Worm (Caenorhabditis elegans) whole organism, L4 larva: ENCODE measurements around the gene inx-10.
A peak's percentile ranks its signal among the peaks of the same experiment; 100 is the strongest.

ENCODE experiments used
- F10B5.3 ChIP-seq: sonication (generic microtip); optimal IDR thresholded peaks from 2 replicates; lab custom pipeline; 2016; ENCODE audit warnings: mild to moderate bottlenecking, missing genetic modification characterization, missing compliant biosample characterization
- F26F4.8 ChIP-seq: fragments of 200-800 bp; sonication (Bioruptor generic); conservative IDR thresholded peaks from 2 replicates; pipeline ENCODE4 v1.3.6; 2022; ENCODE audit warnings: missing genetic modification characterization, missing compliant biosample characterization
- F37D6.2 ChIP-seq: sonication (generic microtip); optimal IDR thresholded peaks from 2 replicates; lab custom pipeline; 2016; ENCODE audit warnings: mild to moderate bottlenecking, missing genetic modification characterization, missing compliant biosample characterization
- F44E2.7 ChIP-seq: fragments of 200-800 bp; sonication (Bioruptor generic); IDR thresholded peaks from 2 replicates; pipeline ENCODE4 v2.1.2; 2022; ENCODE audit warnings: missing genetic modification characterization, missing compliant biosample characterization
- T26A8.4 ChIP-seq: fragments of 200-800 bp; sonication (Bioruptor generic); IDR thresholded peaks from 2 replicates; pipeline ENCODE4 v1.3.6; 2022; ENCODE audit warnings: missing genetic modification characterization, missing compliant biosample characterization
- Y75B8A.6 ChIP-seq: fragments of 200-800 bp; sonication (Bioruptor generic); IDR thresholded peaks from 2 replicates; pipeline ENCODE4 v1.3.6; 2022; ENCODE audit warnings: missing genetic modification reagents, missing genetic modification characterization, missing compliant biosample characterization
- aly-2 ChIP-seq: sonication (generic microtip); optimal IDR thresholded peaks from 2 replicates; lab custom pipeline; 2018; ENCODE audit warnings: missing biosample characterization, missing genetic modification characterization
- ama-1 ChIP-seq: fragments of 150-350 bp; optimal IDR thresholded peaks from 2 replicates; lab custom pipeline; 2014; ENCODE audit warnings: inconsistent platforms, mixed read lengths
- ceh-28 ChIP-seq: fragments of 150-350 bp; optimal IDR thresholded peaks from 2 replicates; lab custom pipeline; 2014; ENCODE audit warnings: missing biosample characterization, missing genetic modification reagents, missing genetic modification characterization
- ceh-44 ChIP-seq: fragments of 200-800 bp; sonication (Bioruptor generic); IDR thresholded peaks from 2 replicates; pipeline ENCODE4 v1.3.6; 2022; ENCODE audit warnings: missing genetic modification reagents, missing genetic modification characterization, missing compliant biosample characterization
- ceh-62 ChIP-seq: sonication (generic microtip); optimal IDR thresholded peaks from 2 replicates; lab custom pipeline; 2017; ENCODE audit warnings: missing biosample characterization, missing genetic modification characterization
- daf-16 ChIP-seq, 3 experiments: sonication (generic microtip); optimal IDR thresholded peaks; 2 replicates each; lab custom pipeline; 2016 to 2017; ENCODE audit warnings: missing genetic modification characterization in 3 of 3, missing genetic modification reagents in 3 of 3, mild to moderate bottlenecking in 2 of 3, missing compliant biosample characterization in 2 of 3, missing biosample characterization in 1 of 3, moderate library complexity in 1 of 3
- dmd-8 ChIP-seq: fragments of 200-800 bp; sonication (Bioruptor generic); IDR thresholded peaks from 2 replicates; pipeline ENCODE4 v1.3.6; 2022; ENCODE audit warnings: missing genetic modification characterization, missing compliant biosample characterization
- dve-1 ChIP-seq: sonication (generic microtip); optimal IDR thresholded peaks from 2 replicates; lab custom pipeline; 2017; ENCODE audit warnings: antibody characterized with exemption, mild to moderate bottlenecking, missing genetic modification characterization, missing compliant biosample characterization; ENCODE audit not compliant: insufficient read depth
- fos-1 ChIP-seq: fragments of 150-350 bp; optimal IDR thresholded peaks from 2 replicates; lab custom pipeline; 2014; ENCODE audit warnings: missing biosample characterization, missing genetic modification characterization
- hif-1 ChIP-seq, 2 experiments: sonication (generic microtip); optimal IDR thresholded peaks; 2 replicates each; lab custom pipeline; 2016 to 2017; ENCODE audit warnings: missing compliant biosample characterization in 2 of 2, missing genetic modification characterization in 2 of 2, missing genetic modification reagents in 2 of 2, missing genotype in 2 of 2, mild to moderate bottlenecking in 1 of 2
- hlh-11 ChIP-seq: fragments of 200-800 bp; sonication (Bioruptor generic); optimal IDR thresholded peaks from 2 replicates; lab custom pipeline; 2018; ENCODE audit warnings: mild to moderate bottlenecking, missing genetic modification characterization, missing compliant biosample characterization
- lin-13 ChIP-seq: fragments of 150-350 bp; optimal IDR thresholded peaks from 2 replicates; lab custom pipeline; 2014; ENCODE audit warnings: missing biosample characterization, missing genetic modification reagents, missing genetic modification characterization
- lin-15B ChIP-seq: fragments of 150-350 bp; sonication (generic microtip); optimal IDR thresholded peaks from 3 replicates; lab custom pipeline; 2014; ENCODE audit warnings: missing biosample characterization, missing genetic modification characterization
- lin-38 ChIP-seq: fragments of 200-800 bp; sonication (Bioruptor generic); IDR thresholded peaks from 2 replicates; pipeline ENCODE4 v1.3.6; 2022; ENCODE audit warnings: missing genetic modification reagents, missing genetic modification characterization, missing compliant biosample characterization
- lsy-2 ChIP-seq, 2 experiments: fragments of 150-350 bp in 1 of 2; sonication (generic microtip) in 1 of 2; optimal IDR thresholded peaks; 2 replicates each; lab custom pipeline; 2014 to 2017; ENCODE audit warnings: missing biosample characterization in 2 of 2, missing genetic modification characterization in 2 of 2
- madf-5 ChIP-seq, 2 experiments: fragments of 200-800 bp; sonication (Bioruptor generic); IDR thresholded peaks; 2 replicates each; pipeline ENCODE4 v1.3.6; 2022; ENCODE audit warnings: missing compliant biosample characterization in 2 of 2, missing genetic modification characterization in 2 of 2
- mes-2 ChIP-seq: sonication (generic microtip); optimal IDR thresholded peaks from 2 replicates; lab custom pipeline; 2016; ENCODE audit warnings: missing genotype, mild to moderate bottlenecking, missing genetic modification characterization, missing compliant biosample characterization; ENCODE audit not compliant: poor library complexity, severe bottlenecking
- nhr-10 ChIP-seq: fragments of 150-350 bp; optimal IDR thresholded peaks from 2 replicates; lab custom pipeline; 2014; ENCODE audit warnings: missing biosample characterization, missing genetic modification characterization
- nhr-11 ChIP-seq: fragments of 150-350 bp; optimal IDR thresholded peaks from 2 replicates; lab custom pipeline; 2014; ENCODE audit warnings: missing biosample characterization, missing genetic modification characterization
- nhr-28 ChIP-seq: fragments of 150-350 bp; optimal IDR thresholded peaks from 2 replicates; lab custom pipeline; 2014; ENCODE audit warnings: missing biosample characterization, missing genetic modification characterization
- nhr-48 ChIP-seq: sonication (generic microtip); optimal IDR thresholded peaks from 2 replicates; lab custom pipeline; 2016; ENCODE audit warnings: mild to moderate bottlenecking, missing genetic modification characterization, missing compliant biosample characterization
- nhr-6 ChIP-seq: fragments of 150-350 bp; optimal IDR thresholded peaks from 2 replicates; lab custom pipeline; 2014; ENCODE audit warnings: missing biosample characterization, missing genetic modification characterization
- php-3 ChIP-seq: fragments of 200-800 bp; sonication (Bioruptor generic); IDR thresholded peaks from 2 replicates; pipeline ENCODE4 v1.3.6; 2022; ENCODE audit warnings: missing genetic modification reagents, missing genetic modification characterization, missing compliant biosample characterization
- pqm-1 ChIP-seq: sonication (generic microtip); optimal IDR thresholded peaks from 2 replicates; lab custom pipeline; 2017; ENCODE audit warnings: missing biosample characterization, missing genetic modification characterization
- rbr-2 ChIP-seq: sonication (generic microtip); optimal IDR thresholded peaks from 2 replicates; lab custom pipeline; 2016; ENCODE audit warnings: missing genotype, missing genetic modification characterization, missing compliant biosample characterization
- saeg-2 ChIP-seq: fragments of 200-800 bp; sonication (Bioruptor generic); IDR thresholded peaks from 2 replicates; pipeline ENCODE4 v1.3.6; 2022; ENCODE audit warnings: missing genetic modification reagents, missing genetic modification characterization, missing compliant biosample characterization
- set-16 ChIP-seq: fragments of 200-800 bp; sonication (Bioruptor generic); IDR thresholded peaks from 2 replicates; pipeline ENCODE4 v1.3.6; 2022; ENCODE audit warnings: missing genetic modification reagents, missing genetic modification characterization, missing compliant biosample characterization
- snpc-4 ChIP-seq: fragments of 150-350 bp; optimal IDR thresholded peaks from 2 replicates; lab custom pipeline; 2014; ENCODE audit warnings: missing biosample characterization, missing genetic modification characterization
- spr-1 ChIP-seq: sonication (generic microtip); optimal IDR thresholded peaks from 2 replicates; lab custom pipeline; 2016; ENCODE audit warnings: mild to moderate bottlenecking, missing genetic modification characterization, missing compliant biosample characterization
- tra-1 ChIP-seq: fragments of 200-800 bp; sonication (Bioruptor generic); IDR thresholded peaks from 2 replicates; pipeline ENCODE4 v1.3.6; 2022; ENCODE audit warnings: missing genetic modification reagents, missing genetic modification characterization, missing compliant biosample characterization
- unc-130 ChIP-seq: sonication (generic microtip); optimal IDR thresholded peaks from 2 replicates; lab custom pipeline; 2016; ENCODE audit warnings: missing genetic modification reagents, missing genetic modification characterization, missing compliant biosample characterization
- zip-11 ChIP-seq: fragments of 200-800 bp; sonication (Bioruptor generic); IDR thresholded peaks from 2 replicates; pipeline ENCODE4 v1.3.6; 2022; ENCODE audit warnings: missing genetic modification characterization, missing compliant biosample characterization
- ztf-7 ChIP-seq: fragments of 150-350 bp; optimal IDR thresholded peaks from 2 replicates; lab custom pipeline; 2014; ENCODE audit warnings: missing biosample characterization, missing genetic modification characterization

inx-10 gene

DNA sequence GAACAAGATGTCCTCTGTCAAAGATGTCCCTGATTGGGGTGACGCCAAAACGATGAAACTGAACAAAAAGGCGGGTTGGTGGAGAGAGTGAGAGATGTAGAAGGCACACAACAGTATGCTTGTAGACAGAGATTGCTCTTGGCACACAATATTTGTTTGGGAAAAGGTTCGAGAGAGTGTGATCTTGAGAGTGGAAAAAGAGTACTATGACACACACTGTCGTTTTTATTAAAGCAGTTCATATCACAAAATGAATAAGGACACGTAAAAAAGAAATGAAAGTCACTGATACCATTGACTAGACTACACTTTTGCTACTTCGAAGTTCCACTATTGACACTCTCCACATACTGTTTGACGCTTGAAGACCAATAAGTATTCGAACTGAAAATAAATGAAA is 48.2 kb upstream of the inx-10 start (continued):
- TF ChIP-seq nhr-10 (tag; lab: Kevin White, UChicago) (no peak), fos-1 (no peak), rbr-2 (tag; lab: Kevin White, UChicago) (no peak), lin-38 (no peak), ama-1 (lab: Kevin White, UChicago) (no peak), snpc-4 (tag; lab: Kevin White, UChicago) (no peak), T26A8.4 (GFP tag; lab: Robert Waterston, UW) (no peak), set-16 (GFP tag; lab: Robert Waterston, UW) (no peak), F26F4.8 (GFP tag; lab: Robert Waterston, UW) (no peak), lin-13 (no peak), zip-11 (no peak), madf-5 (GFP tag; IDR thresholded peaks at IDR 0.05; lab: Robert Waterston, UW) (no peak), nhr-28 (peak; percentile 80), ceh-44 (GFP tag; lab: Robert Waterston, UW) (no peak), dmd-8 (no peak), ceh-28 (tag; lab: Kevin White, UChicago) (no peak), saeg-2 (GFP tag; lab: Robert Waterston, UW) (no peak), ceh-62 (tag; lab: Kevin White, UChicago) (no peak), F44E2.7 (GFP tag; lab: Robert Waterston, UW) (no peak), F37D6.2 (tag; lab: Kevin White, UChicago) (no peak), hif-1 (tag; optimal IDR thresholded peaks at IDR 0.05; lab: Kevin White, UChicago) (peak in 1 of 2 experiments; percentile 54), aly-2 (tag; lab: Kevin White, UChicago) (no peak), F10B5.3 (tag; lab: Kevin White, UChicago) (no peak), spr-1 (tag; lab: Kevin White, UChicago) (no peak), tra-1 (GFP tag; lab: Robert Waterston, UW) (no peak), nhr-6 (tag; lab: Kevin White, UChicago) (peak; percentile 67), Y75B8A.6 (GFP tag; lab: Robert Waterston, UW) (no peak), lin-15B (tag; lab: Kevin White, UChicago) (no peak), pqm-1 (tag; lab: Kevin White, UChicago) (peak; percentile 92), mes-2 (tag; lab: Kevin White, UChicago) (no peak)

DNA sequence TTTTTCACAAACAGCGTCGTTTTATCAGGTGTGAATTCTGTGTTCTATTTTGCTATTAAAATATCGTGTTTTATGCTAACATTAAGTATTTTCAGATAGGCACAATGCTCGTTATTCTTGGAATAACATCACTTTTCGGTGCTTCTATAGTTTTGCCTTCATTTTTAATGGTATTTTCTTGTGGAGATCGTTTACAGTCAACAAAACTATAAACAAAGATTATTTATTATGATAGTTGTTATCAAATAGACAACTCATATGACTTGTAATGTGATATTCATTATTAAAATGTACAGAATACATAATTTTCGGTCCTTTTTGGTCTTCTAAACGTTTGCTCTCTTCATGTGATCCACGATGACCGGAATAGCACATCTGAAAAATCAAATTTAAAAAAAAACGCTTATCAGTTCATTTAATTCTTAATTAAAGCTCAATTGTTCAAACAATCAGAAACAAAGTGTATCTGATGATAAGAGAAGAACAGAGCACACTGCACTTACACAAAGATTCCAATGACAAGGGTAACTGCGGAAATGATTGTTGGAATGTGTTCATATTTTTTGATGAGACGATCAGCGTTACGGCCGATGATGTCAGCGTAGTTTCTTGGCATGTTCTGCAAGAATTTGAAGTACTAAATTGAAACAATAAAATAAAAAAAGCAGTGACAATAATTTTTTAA is 46.9 kb upstream of the inx-10 start, which contains the start of gene F07C3.9:
Gene F07C3.9, minus strand, starts transcription at position 635 of the 685 bp plus-strand sequence.
- peak; percentile 81 for TF ChIP-seq php-3 (GFP tag; lab: Robert Waterston, UW)
- peak; percentile 52 for TF ChIP-seq nhr-28
- TF ChIP-seq nhr-6 (tag; lab: Kevin White, UChicago) = no peak
- peak; percentile 82 for TF ChIP-seq pqm-1 (tag; lab: Kevin White, UChicago)
- peak; percentile 57 for TF ChIP-seq dve-1 (tag; lab: Kevin White, UChicago)
- TF ChIP-seq ztf-7 (tag; lab: Kevin White, UChicago) = peak; percentile 6
- no peak for TF ChIP-seq daf-16 (GFP tag; optimal IDR thresholded peaks at IDR 0.05; lab: Kevin White, UChicago)
- TF ChIP-seq daf-16 (tag; optimal IDR thresholded peaks at IDR 0.05; lab: Kevin White, UChicago) = peak; percentile 91
- TF ChIP-seq nhr-48 (tag; lab: Kevin White, UChicago) = peak; percentile 41
- TF ChIP-seq unc-130 (GFP tag; lab: Kevin White, UChicago) = no peak
- peak; percentile 48 for TF ChIP-seq hlh-11
- peak in 1 of 2 experiments; percentile 16 for TF ChIP-seq hif-1 (tag; optimal IDR thresholded peaks at IDR 0.05; lab: Kevin White, UChicago)
- TF ChIP-seq nhr-11 (tag; lab: Kevin White, UChicago) = no peak
- peak in 1 of 2 experiments; percentile 26 for TF ChIP-seq lsy-2 (tag; optimal IDR thresholded peaks at IDR 0.05; lab: Kevin White, UChicago)
